Worm (Caenorhabditis elegans) whole organism, young adult: Measurements from ENCODE around the gene wrb-1.
"Not testable (repeated sequence)": the region's sequence is repeated elsewhere in the genome, so short reads cannot be mapped to it uniquely, and the experiment has no call there.

Source experiments
- B0019.2 ChIP-seq: fragments of 200-800 bp; sonication (Bioruptor generic); conservative IDR thresholded peaks from 2 replicates; pipeline ENCODE4 v1.3.6; 2022; ENCODE audit warnings: missing genetic modification reagents, missing genetic modification characterization, missing compliant biosample characterization
- C17E4.6 ChIP-seq: fragments of 200-800 bp; sonication (Bioruptor generic); IDR thresholded peaks from 2 replicates; pipeline ENCODE4 v1.3.6; 2022; ENCODE audit warnings: missing genetic modification reagents, missing genetic modification characterization, missing compliant biosample characterization
- F33H1.4 ChIP-seq: fragments of 200-800 bp; sonication (Bioruptor generic); IDR thresholded peaks from 2 replicates; pipeline ENCODE4 v1.3.6; 2022; ENCODE audit warnings: missing genetic modification reagents, missing genetic modification characterization, missing compliant biosample characterization
- F52B5.7 ChIP-seq: sonication (generic microtip); optimal IDR thresholded peaks from 2 replicates; lab custom pipeline; 2016; ENCODE audit warnings: mild to moderate bottlenecking, missing genetic modification characterization, missing compliant biosample characterization
- F55B11.4 ChIP-seq: sonication (generic microtip); optimal IDR thresholded peaks from 2 replicates; lab custom pipeline; 2016; ENCODE audit warnings: missing compliant biosample characterization, missing genetic modification characterization, borderline replicate concordance; ENCODE audit not compliant: insufficient read depth
- K11D2.4 ChIP-seq: fragments of 200-800 bp; sonication (Bioruptor generic); IDR thresholded peaks from 2 replicates; pipeline ENCODE4 v1.3.6; 2022; ENCODE audit warnings: missing genetic modification reagents, missing genetic modification characterization, missing compliant biosample characterization
- K12H6.12 ChIP-seq: fragments of 200-800 bp; sonication (Bioruptor generic); optimal IDR thresholded peaks from 2 replicates; lab custom pipeline; 2018; ENCODE audit warnings: mild to moderate bottlenecking, missing genetic modification characterization, missing compliant biosample characterization
- T07F8.4 ChIP-seq: sonication (generic microtip); optimal IDR thresholded peaks from 2 replicates; lab custom pipeline; 2016; ENCODE audit warnings: mild to moderate bottlenecking, missing genetic modification characterization, moderate library complexity, missing compliant biosample characterization
- T26A5.8 ChIP-seq: sonication (generic microtip); optimal IDR thresholded peaks from 2 replicates; lab custom pipeline; 2016; ENCODE audit warnings: missing genetic modification characterization, missing compliant biosample characterization
- Y79H2A.3 ChIP-seq: fragments of 200-800 bp; sonication (Bioruptor generic); conservative IDR thresholded peaks from 2 replicates; pipeline ENCODE4 v1.3.6; 2022; ENCODE audit warnings: missing genetic modification reagents, missing genetic modification characterization, missing compliant biosample characterization
- Y95B8A.8 ChIP-seq: fragments of 200-800 bp; sonication (Bioruptor generic); IDR thresholded peaks from 2 replicates; pipeline ENCODE4 v1.3.6; 2022; ENCODE audit warnings: missing genetic modification reagents, missing genetic modification characterization, missing compliant biosample characterization
- ZK185.1 ChIP-seq: sonication (generic microtip); optimal IDR thresholded peaks from 2 replicates; lab custom pipeline; 2016; ENCODE audit warnings: mild to moderate bottlenecking, missing genetic modification characterization, missing compliant biosample characterization; ENCODE audit not compliant: poor library complexity, severe bottlenecking
- aptf-2 ChIP-seq: fragments of 200-800 bp; sonication (Bioruptor generic); conservative IDR thresholded peaks from 2 replicates; pipeline ENCODE4 v1.3.6; 2022; ENCODE audit warnings: missing genetic modification reagents, missing genetic modification characterization, missing compliant biosample characterization
- atf-7 ChIP-seq: sonication (generic microtip); optimal IDR thresholded peaks from 2 replicates; lab custom pipeline; 2017; ENCODE audit warnings: mild to moderate bottlenecking, missing genetic modification characterization, missing compliant biosample characterization
- athp-1 ChIP-seq: sonication (generic microtip); optimal IDR thresholded peaks from 2 replicates; lab custom pipeline; 2017; ENCODE audit warnings: mild to moderate bottlenecking, missing genetic modification characterization, missing compliant biosample characterization
- attf-3 ChIP-seq: fragments of 200-800 bp; sonication (Bioruptor generic); conservative IDR thresholded peaks from 2 replicates; pipeline ENCODE4 v1.3.6; 2022; ENCODE audit warnings: missing genetic modification reagents, missing genetic modification characterization, missing compliant biosample characterization
- attf-5 ChIP-seq: fragments of 200-800 bp; sonication (Bioruptor generic); optimal IDR thresholded peaks from 2 replicates; lab custom pipeline; 2018; ENCODE audit warnings: mild to moderate bottlenecking, missing genetic modification characterization, missing compliant biosample characterization
- cebp-1 ChIP-seq, 2 experiments: fragments of 200-800 bp in 1 of 2; sonication (Bioruptor generic) in 1 of 2; sonication (generic microtip) in 1 of 2; IDR thresholded peaks in 1 of 2; optimal IDR thresholded peaks in 1 of 2; 2 replicates each; pipeline versions ENCODE4 v1.3.6 to Lab custom; 2017 to 2022; ENCODE audit warnings: missing compliant biosample characterization in 2 of 2, missing genetic modification characterization in 2 of 2, mild to moderate bottlenecking in 1 of 2, missing genetic modification reagents in 1 of 2, moderate library complexity in 1 of 2
- ceh-100 ChIP-seq: fragments of 200-800 bp; sonication (Bioruptor generic); IDR thresholded peaks from 2 replicates; pipeline ENCODE4 v1.3.6; 2022; ENCODE audit warnings: missing genetic modification reagents, missing genetic modification characterization, missing compliant biosample characterization
- ceh-27 ChIP-seq: fragments of 200-800 bp; sonication (Bioruptor generic); optimal IDR thresholded peaks from 2 replicates; lab custom pipeline; 2018; ENCODE audit warnings: mild to moderate bottlenecking, missing genetic modification characterization, moderate library complexity, missing compliant biosample characterization
- ceh-91 ChIP-seq: fragments of 200-800 bp; sonication (Bioruptor generic); IDR thresholded peaks from 2 replicates; pipeline ENCODE4 v1.3.6; 2022; ENCODE audit warnings: missing genetic modification reagents, missing genetic modification characterization, missing compliant biosample characterization
- dox-1 ChIP-seq: fragments of 200-800 bp; sonication (Bioruptor generic); IDR thresholded peaks from 2 replicates; pipeline ENCODE4 v1.3.6; 2022; ENCODE audit warnings: missing genetic modification reagents, missing genetic modification characterization, missing compliant biosample characterization
- dpff-1 ChIP-seq: sonication (generic microtip); optimal IDR thresholded peaks from 2 replicates; lab custom pipeline; 2017; ENCODE audit warnings: mild to moderate bottlenecking, missing genetic modification characterization, missing compliant biosample characterization
- dpl-1 ChIP-seq: fragments of 150-350 bp; optimal IDR thresholded peaks from 2 replicates; lab custom pipeline; 2014; ENCODE audit warnings: missing biosample characterization, missing genetic modification reagents, missing genetic modification characterization
- efl-1 ChIP-seq: fragments of 150-350 bp; optimal IDR thresholded peaks from 2 replicates; lab custom pipeline; 2014; ENCODE audit warnings: missing biosample characterization, missing genetic modification reagents, missing genetic modification characterization
- egl-44 ChIP-seq: fragments of 200-800 bp; sonication (Bioruptor generic); IDR thresholded peaks from 2 replicates; pipeline ENCODE4 v1.3.6; 2022; ENCODE audit warnings: missing genetic modification reagents, missing genetic modification characterization, missing compliant biosample characterization
- egrh-3 ChIP-seq: fragments of 200-800 bp; sonication (Bioruptor generic); IDR thresholded peaks from 2 replicates; pipeline ENCODE4 v1.3.6; 2022; ENCODE audit warnings: missing genetic modification reagents, missing genetic modification characterization, missing compliant biosample characterization
- hmg-1.2 ChIP-seq: fragments of 200-800 bp; sonication (Bioruptor generic); IDR thresholded peaks from 2 replicates; pipeline ENCODE4 v1.3.6; 2022; ENCODE audit warnings: missing genetic modification reagents, missing genetic modification characterization, missing compliant biosample characterization
- hmg-20 ChIP-seq: fragments of 200-800 bp; sonication (Bioruptor generic); IDR thresholded peaks from 2 replicates; pipeline ENCODE4 v1.3.6; 2022; ENCODE audit warnings: missing genetic modification reagents, missing genetic modification characterization, missing compliant biosample characterization
- lag-1 ChIP-seq: fragments of 200-800 bp; sonication (Bioruptor generic); IDR thresholded peaks from 2 replicates; pipeline ENCODE4 v1.3.6; 2022; ENCODE audit warnings: missing genetic modification reagents, missing genetic modification characterization, missing compliant biosample characterization
- lin-26 ChIP-seq: fragments of 200-800 bp; sonication (Bioruptor generic); IDR thresholded peaks from 2 replicates; pipeline ENCODE4 v1.3.6; 2022; ENCODE audit warnings: missing genetic modification reagents, missing genetic modification characterization, missing compliant biosample characterization
- lsl-1 ChIP-seq: fragments of 200-800 bp; sonication (Bioruptor generic); optimal IDR thresholded peaks from 2 replicates; lab custom pipeline; 2018; ENCODE audit warnings: mild to moderate bottlenecking, missing genetic modification characterization, moderate library complexity, missing compliant biosample characterization
- madf-10 ChIP-seq: sonication (generic microtip); optimal IDR thresholded peaks from 2 replicates; lab custom pipeline; 2016; ENCODE audit warnings: mild to moderate bottlenecking, missing genetic modification characterization, missing compliant biosample characterization
- madf-3 ChIP-seq: fragments of 200-800 bp; sonication (Bioruptor generic); IDR thresholded peaks from 2 replicates; pipeline ENCODE4 v1.3.6; 2022; ENCODE audit warnings: missing genetic modification reagents, missing genetic modification characterization, missing compliant biosample characterization
- mcd-1 ChIP-seq: fragments of 200-800 bp; sonication (Bioruptor generic); IDR thresholded peaks from 2 replicates; pipeline ENCODE4 v1.3.6; 2022; ENCODE audit warnings: missing genetic modification reagents, missing genetic modification characterization, missing compliant biosample characterization
- pbrm-1 ChIP-seq: fragments of 200-800 bp; sonication (Bioruptor generic); IDR thresholded peaks from 2 replicates; pipeline ENCODE4 v1.3.6; 2022; ENCODE audit warnings: missing genetic modification reagents, missing genetic modification characterization, missing compliant biosample characterization
- pha-4 ChIP-seq: fragments of 150-350 bp; sonication (generic microtip); optimal IDR thresholded peaks from 2 replicates; lab custom pipeline; 2014; ENCODE audit warnings: missing biosample characterization, missing genetic modification reagents, missing genetic modification characterization
- rec-8 ChIP-seq, 2 experiments: sonication (generic microtip); optimal IDR thresholded peaks; 2 replicates each; lab custom pipeline; 2016; ENCODE audit warnings: mild to moderate bottlenecking in 2 of 2, missing genetic modification characterization in 2 of 2, missing genetic modification reagents in 2 of 2, missing genotype in 2 of 2, missing biosample characterization in 1 of 2, missing compliant biosample characterization in 1 of 2, moderate library complexity in 1 of 2
- sdz-38 ChIP-seq: sonication (generic microtip); optimal IDR thresholded peaks from 2 replicates; lab custom pipeline; 2016; ENCODE audit warnings: missing genotype, missing genetic modification characterization, missing compliant biosample characterization
- snpc-4 ChIP-seq, 5 experiments: fragments of 150-350 bp in 1 of 5; sonication (generic microtip) in 4 of 5; optimal IDR thresholded peaks; 2 replicates each; lab custom pipeline; 2014 to 2018; ENCODE audit warnings: missing genetic modification characterization in 5 of 5, missing biosample characterization in 3 of 5, antibody characterized with exemption in 2 of 5, mild to moderate bottlenecking in 2 of 5, missing compliant biosample characterization in 2 of 5, missing genotype in 2 of 5, moderate library complexity in 2 of 5, missing genetic modification reagents in 1 of 5
- zfh-2 ChIP-seq: fragments of 200-800 bp; sonication (Bioruptor generic); conservative IDR thresholded peaks from 2 replicates; pipeline ENCODE4 v1.3.6; 2022; ENCODE audit warnings: missing genetic modification reagents, missing genetic modification characterization, missing compliant biosample characterization
- ztf-26 ChIP-seq: sonication (generic microtip); optimal IDR thresholded peaks from 2 replicates; lab custom pipeline; 2017; ENCODE audit warnings: missing genetic modification characterization, missing compliant biosample characterization
- ztf-28 ChIP-seq: fragments of 200-800 bp; sonication (Bioruptor generic); IDR thresholded peaks from 2 replicates; pipeline ENCODE4 v1.3.6; 2022; ENCODE audit warnings: missing genetic modification reagents, missing genetic modification characterization, missing compliant biosample characterization
- ztf-6 ChIP-seq: fragments of 200-800 bp; sonication (Bioruptor generic); IDR thresholded peaks from 2 replicates; pipeline ENCODE4 v1.3.6; 2022; ENCODE audit warnings: missing genetic modification reagents, missing genetic modification characterization, missing compliant biosample characterization

Gene wrb-1

ce11 chrV:1197064-1197724 is 1.3 kb downstream of the wrb-1 start (continued):
- TF ChIP-seq madf-3 (GFP tag; lab: Robert Waterston, UW) (peak; percentile 82), ztf-6 (peak; percentile 62; the same call in 1 of the 2 replicates), attf-5 (GFP tag; lab: Kevin White, UChicago) (peak; percentile 85), K11D2.4 (peak; percentile 73), C17E4.6 (GFP tag; lab: Robert Waterston, UW) (peak; percentile 39; the same call in 1 of the 2 replicates), T07F8.4 (tag; lab: Kevin White, UChicago) (peak; percentile 35), cebp-1 (tag; optimal IDR thresholded peaks at IDR 0.05; lab: Kevin White, UChicago) (peak; percentile 57), lin-26 (GFP tag; lab: Robert Waterston, UW) (peak; percentile 27; the same call in 1 of the 2 replicates), hmg-20 (GFP tag; lab: Robert Waterston, UW) (peak; percentile 39; the same call in 1 of the 2 replicates), efl-1 (GFP tag; lab: Kevin White, UChicago) (peak; percentile 60), K12H6.12 (tag; lab: Kevin White, UChicago) (peak; percentile 17), egrh-3 (GFP tag; lab: Robert Waterston, UW) (peak; percentile 72), dpl-1 (peak; percentile 51), attf-3 (peak; percentile 88), athp-1 (tag; lab: Kevin White, UChicago) (peak; percentile 27), lsl-1 (GFP tag; lab: Kevin White, UChicago) (peak; percentile 28), ztf-28 (peak; percentile 80), Y95B8A.8 (GFP tag; lab: Robert Waterston, UW) (0 out of 2 replicates have a peak, but pooled peaks have one; percentile 45), rec-8 (tag; optimal IDR thresholded peaks at IDR 0.05; lab: Kevin White, UChicago) (peak in 1 of 2 experiments; percentile 22), F33H1.4 (GFP tag; lab: Robert Waterston, UW) (peak; percentile 38), ceh-100 (GFP tag; lab: Robert Waterston, UW) (peak; percentile 98), aptf-2 (GFP tag; lab: Robert Waterston, UW) (0 out of 2 replicates have a peak, but pooled peaks have one; percentile 10), pbrm-1 (peak; percentile 76), madf-10 (tag; lab: Kevin White, UChicago) (peak; percentile 4), egl-44 (peak; percentile 50; the same call in 1 of the 2 replicates), hmg-1.2 (GFP tag; lab: Robert Waterston, UW) (peak; percentile 31; the same call in 1 of the 2 replicates), ceh-27 (GFP tag; lab: Kevin White, UChicago) (peak; percentile 52), ceh-91 (GFP tag; lab: Robert Waterston, UW) (peak; percentile 54), B0019.2 (GFP tag; lab: Robert Waterston, UW) (peak; percentile 71; the same call in 1 of the 2 replicates)
- TF ChIP-seq cebp-1 (GFP tag; IDR thresholded peaks at IDR 0.05; lab: Robert Waterston, UW): not testable (repeated sequence)

ce11 chrV:1199219-1199889 is 3.5 kb downstream of the wrb-1 start, which contains the start of gene Y50D4A.6:
Y50D4A.6 (minus strand) TSS chrV:1199269.
- TF ChIP-seq Y79H2A.3 (GFP tag; lab: Robert Waterston, UW) (no peak), mcd-1 (no peak), hmg-1.2 (GFP tag; lab: Robert Waterston, UW) (peak; percentile 36), snpc-4 (GFP tag; optimal IDR thresholded peaks at IDR 0.05; lab: Kevin White, UChicago) (no peak), snpc-4 (tag; optimal IDR thresholded peaks at IDR 0.05; lab: Kevin White, UChicago) (peak in 2 of 4 experiments; percentile 31 to 54), dox-1 (GFP tag; lab: Robert Waterston, UW) (no peak), egrh-3 (GFP tag; lab: Robert Waterston, UW) (peak; percentile 95), pha-4 (tag; lab: Kevin White, UChicago) (no peak), F52B5.7 (no peak), sdz-38 (no peak), T26A5.8 (tag; lab: Kevin White, UChicago) (no peak), F55B11.4 (tag; lab: Kevin White, UChicago) (no peak), zfh-2 (GFP tag; lab: Robert Waterston, UW) (peak; percentile 93), ZK185.1 (tag; lab: Kevin White, UChicago) (no peak), lag-1 (GFP tag; lab: Robert Waterston, UW) (no peak), atf-7 (tag; lab: Kevin White, UChicago) (no peak), ztf-26 (tag; lab: Kevin White, UChicago) (no peak), dpff-1 (tag; lab: Kevin White, UChicago) (no peak)
